Worm (Caenorhabditis elegans) whole organism, L4 larva: ENCODE measurements around the gene K03A11.1.

Source experiments
- F37D6.2 ChIP-seq: sonication (generic microtip); optimal IDR thresholded peaks from 2 replicates; lab custom pipeline; 2016; ENCODE audit warnings: mild to moderate bottlenecking, missing genetic modification characterization, missing compliant biosample characterization
- F49E8.2 ChIP-seq: sonication (generic microtip); optimal IDR thresholded peaks from 2 replicates; lab custom pipeline; 2016; ENCODE audit warnings: missing compliant biosample characterization, mild to moderate bottlenecking, missing genetic modification characterization, borderline replicate concordance
- T26A8.4 ChIP-seq: fragments of 200-800 bp; sonication (Bioruptor generic); IDR thresholded peaks from 2 replicates; pipeline ENCODE4 v1.3.6; 2022; ENCODE audit warnings: missing genetic modification characterization, missing compliant biosample characterization
- Y48G9A.11 ChIP-seq: fragments of 200-800 bp; sonication (Bioruptor generic); IDR thresholded peaks from 2 replicates; pipeline ENCODE4 v1.3.6; 2022; ENCODE audit warnings: missing genetic modification reagents, missing genetic modification characterization, missing compliant biosample characterization
- aha-1 ChIP-seq: fragments of 150-350 bp; peaks from one replicate; lab custom pipeline; 2014; ENCODE audit warnings: missing biosample characterization, missing genetic modification characterization
- aly-2 ChIP-seq: sonication (generic microtip); optimal IDR thresholded peaks from 2 replicates; lab custom pipeline; 2018; ENCODE audit warnings: missing biosample characterization, missing genetic modification characterization
- ceh-20 ChIP-seq: fragments of 200-800 bp; sonication (Bioruptor generic); IDR thresholded peaks from 2 replicates; pipeline ENCODE4 v1.3.6; 2022; ENCODE audit warnings: missing genetic modification reagents, missing genetic modification characterization, missing compliant biosample characterization
- ceh-32 ChIP-seq: sonication (generic microtip); optimal IDR thresholded peaks from 2 replicates; lab custom pipeline; 2016; ENCODE audit warnings: mild to moderate bottlenecking, missing genetic modification characterization, missing compliant biosample characterization; ENCODE audit not compliant: poor library complexity
- cey-2 ChIP-seq: sonication (generic microtip); optimal IDR thresholded peaks from 3 replicates; lab custom pipeline; 2017; ENCODE audit warnings: missing genetic modification characterization, mild to moderate bottlenecking, missing compliant biosample characterization, antibody characterized with exemption, borderline replicate concordance; ENCODE audit not compliant: insufficient read depth
- daf-16 ChIP-seq, 3 experiments: sonication (generic microtip); optimal IDR thresholded peaks; 2 replicates each; lab custom pipeline; 2016 to 2017; ENCODE audit warnings: missing genetic modification characterization in 3 of 3, missing genetic modification reagents in 3 of 3, mild to moderate bottlenecking in 2 of 3, missing compliant biosample characterization in 2 of 3, missing biosample characterization in 1 of 3, moderate library complexity in 1 of 3
- daf-19 ChIP-seq: fragments of 200-800 bp; sonication (Bioruptor generic); conservative IDR thresholded peaks from 2 replicates; pipeline ENCODE4 v1.3.6; 2022; ENCODE audit warnings: missing genetic modification characterization, missing compliant biosample characterization
- dve-1 ChIP-seq: sonication (generic microtip); optimal IDR thresholded peaks from 2 replicates; lab custom pipeline; 2017; ENCODE audit warnings: antibody characterized with exemption, mild to moderate bottlenecking, missing genetic modification characterization, missing compliant biosample characterization; ENCODE audit not compliant: insufficient read depth
- fkh-10 ChIP-seq: fragments of 150-350 bp; optimal IDR thresholded peaks from 2 replicates; lab custom pipeline; 2014; ENCODE audit warnings: missing biosample characterization, missing genetic modification reagents, missing genetic modification characterization
- hif-1 ChIP-seq, 2 experiments: sonication (generic microtip); optimal IDR thresholded peaks; 2 replicates each; lab custom pipeline; 2016 to 2017; ENCODE audit warnings: missing compliant biosample characterization in 2 of 2, missing genetic modification characterization in 2 of 2, missing genetic modification reagents in 2 of 2, missing genotype in 2 of 2, mild to moderate bottlenecking in 1 of 2
- lim-7 ChIP-seq: fragments of 200-800 bp; sonication (Bioruptor generic); IDR thresholded peaks from 2 replicates; pipeline ENCODE4 v1.3.6; 2022; ENCODE audit warnings: missing genetic modification characterization, missing compliant biosample characterization
- lin-1 ChIP-seq: fragments of 200-800 bp; sonication (Bioruptor generic); IDR thresholded peaks from 2 replicates; pipeline ENCODE4 v1.3.6; 2022; ENCODE audit warnings: missing genetic modification reagents, missing genetic modification characterization, missing compliant biosample characterization
- lin-29 ChIP-seq: fragments of 200-800 bp; sonication (Bioruptor generic); IDR thresholded peaks from 2 replicates; pipeline ENCODE4 v1.3.6; 2022; ENCODE audit warnings: missing genetic modification reagents, missing genetic modification characterization, missing compliant biosample characterization
- madf-9 ChIP-seq: fragments of 200-800 bp; sonication (Bioruptor generic); conservative IDR thresholded peaks from 2 replicates; pipeline ENCODE4 v1.3.6; 2022; ENCODE audit warnings: missing genetic modification reagents, missing genetic modification characterization, missing compliant biosample characterization
- mdl-1 ChIP-seq, 2 experiments: fragments of 150-350 bp in 1 of 2; sonication (generic microtip) in 1 of 2; optimal IDR thresholded peaks; 2 replicates each; lab custom pipeline; 2014 to 2017; ENCODE audit warnings: missing biosample characterization in 2 of 2, missing genetic modification characterization in 2 of 2
- nhr-28 ChIP-seq: fragments of 150-350 bp; optimal IDR thresholded peaks from 2 replicates; lab custom pipeline; 2014; ENCODE audit warnings: missing biosample characterization, missing genetic modification characterization
- php-3 ChIP-seq: fragments of 200-800 bp; sonication (Bioruptor generic); IDR thresholded peaks from 2 replicates; pipeline ENCODE4 v1.3.6; 2022; ENCODE audit warnings: missing genetic modification reagents, missing genetic modification characterization, missing compliant biosample characterization
- pqm-1 ChIP-seq: sonication (generic microtip); optimal IDR thresholded peaks from 2 replicates; lab custom pipeline; 2017; ENCODE audit warnings: missing biosample characterization, missing genetic modification characterization
- rbr-2 ChIP-seq: sonication (generic microtip); optimal IDR thresholded peaks from 2 replicates; lab custom pipeline; 2016; ENCODE audit warnings: missing genotype, missing genetic modification characterization, missing compliant biosample characterization
- saeg-2 ChIP-seq: fragments of 200-800 bp; sonication (Bioruptor generic); IDR thresholded peaks from 2 replicates; pipeline ENCODE4 v1.3.6; 2022; ENCODE audit warnings: missing genetic modification reagents, missing genetic modification characterization, missing compliant biosample characterization
- set-16 ChIP-seq: fragments of 200-800 bp; sonication (Bioruptor generic); IDR thresholded peaks from 2 replicates; pipeline ENCODE4 v1.3.6; 2022; ENCODE audit warnings: missing genetic modification reagents, missing genetic modification characterization, missing compliant biosample characterization
- skn-1 ChIP-seq: fragments of 150-350 bp; optimal IDR thresholded peaks from 2 replicates; lab custom pipeline; 2014; ENCODE audit warnings: missing biosample characterization, missing genetic modification characterization
- unc-39 ChIP-seq: sonication (generic microtip); optimal IDR thresholded peaks from 2 replicates; lab custom pipeline; 2017; ENCODE audit warnings: missing biosample characterization, missing genetic modification characterization
- unc-62 ChIP-seq, 3 experiments: fragments of 150-350 bp in 1 of 3; sonication (generic microtip); optimal IDR thresholded peaks in 2 of 3; peaks in 1 of 3; 1 replicate in 1 of 3; 2 replicates in 2 of 3; lab custom pipeline; 2014 to 2017; ENCODE audit warnings: missing biosample characterization in 3 of 3, missing genetic modification characterization in 3 of 3, missing genetic modification reagents in 3 of 3, missing genotype in 1 of 3
- zag-1 ChIP-seq: fragments of 150-350 bp; optimal IDR thresholded peaks from 2 replicates; lab custom pipeline; 2014; ENCODE audit warnings: missing biosample characterization, missing genetic modification characterization
- ztf-11 ChIP-seq: fragments of 150-350 bp; optimal IDR thresholded peaks from 2 replicates; lab custom pipeline; 2014; ENCODE audit warnings: missing biosample characterization, missing genetic modification characterization

Gene K03A11.1

DNA sequence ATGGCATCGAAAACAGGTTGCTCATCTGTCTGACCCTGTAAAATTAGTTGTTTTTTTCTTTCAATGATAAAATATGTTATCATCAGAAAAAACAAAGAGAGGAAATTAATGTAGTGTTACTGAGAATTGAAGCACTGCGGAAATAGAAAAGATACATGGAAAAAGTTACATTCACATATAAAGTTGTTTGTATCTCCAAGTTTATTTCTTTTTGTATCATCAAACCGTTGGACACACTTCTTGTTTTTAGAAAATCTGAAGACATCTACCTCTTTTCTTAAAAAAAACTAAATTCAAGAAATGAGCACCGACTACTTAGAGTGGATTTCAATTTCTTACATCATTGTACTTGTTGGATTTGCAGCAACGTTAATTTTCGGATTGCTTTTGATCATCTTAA lies 30.8 kb downstream of the K03A11.1 start, which contains the start of gene str-10:
TSS of gene str-10 (plus strand) at position 301 of the 400 bp plus-strand sequence.
- TF ChIP-seq saeg-2 (GFP tag; lab: Robert Waterston, UW), result no peak
- no peak for TF ChIP-seq zag-1 (tag; lab: Kevin White, UChicago)
- TF ChIP-seq lin-1, result no peak
- no peak for TF ChIP-seq F49E8.2 (tag; lab: Kevin White, UChicago)

DNA sequence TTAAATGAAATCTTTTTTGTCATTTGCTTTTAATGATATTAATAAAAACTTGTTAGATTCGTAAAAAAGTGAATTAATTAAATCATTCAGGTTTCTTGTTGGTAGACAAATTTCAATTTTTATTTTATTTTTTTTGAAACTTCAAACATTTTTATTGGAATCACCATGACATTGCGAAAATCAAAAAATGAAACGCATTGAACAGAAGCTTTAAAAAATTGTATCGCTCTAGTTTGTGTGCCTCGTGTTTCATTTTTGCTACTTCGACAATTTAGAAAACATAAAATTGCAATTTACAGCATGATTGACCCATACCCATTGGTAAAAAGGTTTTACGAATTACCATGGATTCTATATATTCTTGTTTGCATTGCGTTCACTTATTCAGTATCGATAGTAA lies 32.8 kb downstream of the K03A11.1 start, which contains the start of gene R03G8.1:
TSS of gene R03G8.1 (plus strand) at position 301 of the 400 bp plus-strand sequence.
- TF ChIP-seq fkh-10 (GFP tag; lab: Kevin White, UChicago) (no peak), F37D6.2 (tag; lab: Kevin White, UChicago) (no peak), lin-29 (GFP tag; lab: Robert Waterston, UW) (no peak), php-3 (no peak)

DNA sequence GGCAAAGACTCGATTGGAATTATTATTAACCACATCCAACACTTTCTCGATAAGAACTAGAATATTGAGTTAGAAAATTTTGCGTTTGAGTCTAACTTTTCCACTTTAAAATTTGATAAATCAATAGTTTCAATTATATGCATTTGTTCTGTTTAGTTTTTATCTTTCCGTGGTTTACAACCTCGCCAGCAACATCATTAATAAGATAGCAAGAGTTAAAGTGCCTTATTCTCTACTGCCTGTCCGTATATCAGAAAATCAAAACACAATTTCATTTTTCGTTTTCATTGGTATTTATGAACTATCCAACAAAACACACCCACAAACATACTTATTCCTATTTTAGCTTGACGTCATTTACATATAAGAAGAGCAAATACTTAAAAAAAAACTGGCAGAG lies 37.0 kb downstream of the K03A11.1 start:
- TF ChIP-seq lin-1 (no peak), unc-39 (tag; lab: Kevin White, UChicago) (no peak), pqm-1 (tag; lab: Kevin White, UChicago) (peak; percentile 71), aha-1 (tag; lab: Kevin White, UChicago) (peak; percentile 52), ztf-11 (tag; lab: Kevin White, UChicago) (no peak), skn-1 (tag; lab: Kevin White, UChicago) (no peak), nhr-28 (tag; lab: Kevin White, UChicago) (peak; percentile 23), daf-16 (GFP tag; optimal IDR thresholded peaks at IDR 0.05; lab: Kevin White, UChicago) (no peak), daf-16 (tag; optimal IDR thresholded peaks at IDR 0.05; lab: Kevin White, UChicago) (peak; percentile 84)
- TF ChIP-seq, all 104 proteins: peak for 4

DNA sequence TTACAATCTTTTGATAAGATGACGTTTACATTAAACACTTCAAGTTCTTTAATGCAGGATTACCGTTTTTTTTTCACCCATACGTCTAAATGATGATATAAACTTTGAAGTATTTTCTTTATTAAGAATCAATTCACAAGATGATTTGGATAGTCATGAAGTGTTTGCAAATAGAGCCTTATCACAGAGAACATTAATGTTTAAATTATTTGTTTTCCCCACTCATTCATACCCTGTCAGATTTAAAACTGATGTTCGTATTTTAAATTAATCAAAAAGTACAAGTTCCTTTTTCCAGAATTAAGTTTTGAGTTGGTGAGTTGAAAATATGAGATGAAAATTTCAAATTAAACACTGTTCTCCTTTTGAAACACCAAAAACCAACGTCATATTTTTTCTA lies 39.2 kb downstream of the K03A11.1 start, which contains the start of gene R03G8.3:
TSS of gene R03G8.3 (plus strand) at position 301 of the 400 bp plus-strand sequence.
- TF ChIP-seq T26A8.4 (GFP tag; lab: Robert Waterston, UW) (no peak), aly-2 (tag; lab: Kevin White, UChicago) (no peak), ceh-20 (GFP tag; lab: Robert Waterston, UW) (no peak), pqm-1 (tag; lab: Kevin White, UChicago) (peak; percentile 0), daf-19 (no peak), lim-7 (GFP tag; lab: Robert Waterston, UW) (no peak), ceh-32 (tag; lab: Kevin White, UChicago) (no peak)

DNA sequence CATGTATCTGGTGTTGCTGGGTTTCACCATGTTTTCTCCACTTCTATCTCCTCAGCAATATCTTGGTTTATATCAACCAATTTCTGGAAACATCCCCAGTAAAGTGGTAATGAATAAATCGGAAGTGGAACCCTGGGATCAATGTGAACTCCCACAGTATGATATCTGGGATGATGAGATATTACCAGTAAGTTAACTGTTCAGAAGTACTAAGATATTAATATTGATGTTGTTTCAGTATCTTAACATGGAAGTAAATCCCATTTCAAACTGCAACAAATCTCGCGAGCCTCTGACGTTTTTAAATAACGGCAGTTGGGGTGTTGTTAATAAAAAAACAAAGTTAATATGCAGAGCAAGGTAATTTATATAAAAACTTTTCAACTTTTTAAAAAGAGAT lies 39.7 kb downstream of the K03A11.1 start:
- no peak for TF ChIP-seq hif-1 (tag; optimal IDR thresholded peaks at IDR 0.05; lab: Kevin White, UChicago)
- no peak for TF ChIP-seq zag-1 (tag; lab: Kevin White, UChicago)
- no peak for TF ChIP-seq cey-2 (tag; lab: Kevin White, UChicago)
- no peak for TF ChIP-seq F49E8.2 (tag; lab: Kevin White, UChicago)
- no peak for TF ChIP-seq dve-1
- peak in 1 of 2 experiments; percentile 94 for TF ChIP-seq unc-62 (GFP tag; optimal IDR thresholded peaks at IDR 0.05 in 1 of 2; lab: Kevin White, UChicago)
- no peak for TF ChIP-seq unc-62 (tag; optimal IDR thresholded peaks at IDR 0.05; lab: Kevin White, UChicago)
- no peak for TF ChIP-seq mdl-1 (tag; optimal IDR thresholded peaks at IDR 0.05; lab: Kevin White, UChicago)
- no peak for TF ChIP-seq Y48G9A.11 (GFP tag; lab: Robert Waterston, UW)
- no peak for TF ChIP-seq madf-9
- TF ChIP-seq, all 104 proteins: peak for 1

DNA sequence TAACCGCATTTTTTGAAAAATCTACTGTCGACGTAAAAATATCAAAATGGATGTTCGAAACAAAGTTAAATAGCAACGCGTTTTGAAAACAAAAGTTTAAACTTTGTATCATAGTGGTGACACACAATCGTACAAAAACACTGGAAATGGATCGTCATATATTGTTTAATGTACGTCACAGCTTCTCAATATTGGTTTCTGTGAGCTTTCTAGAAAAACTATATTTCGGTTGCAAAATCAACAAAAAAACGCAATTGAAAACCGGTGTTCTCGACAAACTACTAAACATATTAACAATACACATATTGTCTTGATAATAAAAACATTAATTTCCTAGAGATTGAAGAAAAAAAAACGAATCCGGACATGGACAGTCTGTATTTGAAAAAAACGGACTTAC lies 48.9 kb downstream of the K03A11.1 start, which contains the start of gene R03G8.6:
TSS of gene R03G8.6 (minus strand) at position 101 of the 400 bp plus-strand sequence.
- TF ChIP-seq rbr-2 (tag; lab: Kevin White, UChicago) (no peak), cey-2 (tag; lab: Kevin White, UChicago) (no peak), set-16 (GFP tag; lab: Robert Waterston, UW) (no peak)
